Worm (Caenorhabditis elegans): ENCODE measurements around the gene nstp-3.

The nstp-3 gene

DNA sequence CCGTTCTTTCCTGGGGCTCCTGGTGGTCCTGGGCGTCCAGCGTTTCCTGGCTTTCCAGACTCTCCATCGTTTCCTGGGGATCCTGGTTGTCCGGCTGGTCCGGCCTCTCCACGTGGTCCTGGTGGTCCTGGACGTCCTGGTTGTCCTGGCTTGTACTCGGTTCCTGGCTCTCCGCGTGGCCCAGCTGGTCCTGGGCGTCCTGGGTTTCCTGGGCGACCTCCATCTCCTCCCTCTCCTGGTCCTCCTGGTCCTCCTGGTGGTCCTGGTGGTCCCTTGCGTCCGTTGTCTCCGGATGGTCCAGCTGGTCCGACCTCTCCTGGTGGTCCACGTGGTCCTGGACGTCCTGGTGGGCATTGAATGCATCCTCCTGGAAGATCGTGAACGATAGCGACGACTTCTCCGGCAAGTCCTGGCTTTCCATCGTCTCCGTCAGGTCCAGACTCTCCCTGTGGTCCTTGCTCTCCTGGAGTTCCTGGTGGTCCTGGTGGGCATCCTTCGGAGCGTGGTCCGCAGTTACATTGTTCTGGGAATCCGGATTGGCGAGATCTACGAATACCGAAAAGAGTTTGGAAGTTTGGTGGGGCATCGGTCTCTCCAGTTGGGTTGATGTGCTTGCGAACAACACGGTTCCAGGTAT lies 38.1 kb upstream of the nstp-3 start (continued):
- TF ChIP-seq dve-1 (tag; optimal IDR thresholded peaks at IDR 0.05; ENCODE audit: insufficient read depth) (no peak), saeg-2 (GFP tag; IDR thresholded peaks at IDR 0.05) (no peak), daf-8 (GFP tag; IDR thresholded peaks at IDR 0.05) (no peak), nhr-11 (tag; optimal IDR thresholded peaks at IDR 0.05) (no peak), nhr-41 (GFP tag; IDR thresholded peaks at IDR 0.05) (no peak), zip-11 (GFP tag; IDR thresholded peaks at IDR 0.05) (no peak)

DNA sequence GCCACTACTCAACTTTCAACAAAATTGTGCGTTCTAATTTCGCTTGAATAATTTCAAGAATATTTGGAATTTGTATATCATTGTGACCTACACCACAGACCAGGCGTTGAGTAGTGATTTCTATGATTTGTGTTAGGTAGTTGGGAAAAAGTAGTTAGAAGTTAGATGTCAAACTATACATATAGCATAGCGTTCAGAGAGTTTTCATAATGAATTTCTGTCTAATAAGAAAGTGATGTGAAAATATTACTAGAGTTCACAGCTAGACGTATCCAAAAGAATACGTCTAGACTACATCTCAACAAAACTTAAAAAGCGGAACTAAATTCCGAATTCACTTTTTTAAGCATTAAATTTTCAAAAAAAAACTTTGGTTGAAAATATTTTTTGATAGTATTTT lies 37.4 kb upstream of the nstp-3 start:
- TF ChIP-seq fkh-10 (GFP tag; optimal IDR thresholded peaks at IDR 0.05) (no peak), lin-13 (GFP tag; optimal IDR thresholded peaks at IDR 0.05) (peak; percentile 23), jun-1 (tag; optimal IDR thresholded peaks at IDR 0.05) (no peak), dve-1 (tag; optimal IDR thresholded peaks at IDR 0.05; ENCODE audit: insufficient read depth) (no peak), madf-5 (GFP tag; IDR thresholded peaks at IDR 0.05) (0 out of 4 replicates have a peak, but pooled peaks of 1 of the 2 experiments have one; percentile 1), zfp-3 (GFP tag; conservative IDR thresholded peaks at IDR 0.05) (peak; percentile 93)

DNA sequence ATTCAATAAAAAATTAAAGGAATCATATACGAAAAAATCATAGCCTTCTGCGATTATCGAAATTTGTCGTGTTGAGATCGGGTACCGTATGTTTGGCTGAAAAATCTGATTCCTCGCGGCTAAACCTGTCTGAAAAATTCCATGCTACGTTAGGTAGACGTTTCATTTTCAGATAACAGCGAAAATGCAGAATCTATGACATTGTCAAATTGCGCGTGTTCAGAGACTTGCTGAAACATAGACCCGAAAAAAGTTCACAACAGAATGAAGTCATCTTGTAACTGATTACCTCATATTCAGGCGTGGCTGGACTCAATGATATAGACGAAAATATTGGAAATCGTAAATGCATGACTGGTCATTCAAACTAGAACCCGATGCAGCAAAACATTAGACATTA lies 35.5 kb upstream of the nstp-3 start, which contains the start of gene srh-76:
Gene srh-76, plus strand, starts transcription at position 301 of the 400 bp plus-strand sequence.
- TF ChIP-seq egl-43 (GFP tag; IDR thresholded peaks at IDR 0.05) (no peak), ctbp-1 (GFP tag; IDR thresholded peaks at IDR 0.05) (no peak), hlh-30 (tag; optimal IDR thresholded peaks at IDR 0.05; ENCODE audit: insufficient read depth) (no peak), zfp-3 (GFP tag; conservative IDR thresholded peaks at IDR 0.05) (no peak), cey-2 (tag; optimal IDR thresholded peaks at IDR 0.05; ENCODE audit: borderline replicate concordance, insufficient read depth) (no peak), jun-1 (tag; optimal IDR thresholded peaks at IDR 0.05) (no peak), fkh-10 (GFP tag; optimal IDR thresholded peaks at IDR 0.05) (no peak), ama-1 (optimal IDR thresholded peaks at IDR 0.05) (no peak), Y5F2A.4 (GFP tag; optimal IDR thresholded peaks at IDR 0.05) (no peak), ztf-11 (tag; optimal IDR thresholded peaks at IDR 0.05) (no peak)

DNA sequence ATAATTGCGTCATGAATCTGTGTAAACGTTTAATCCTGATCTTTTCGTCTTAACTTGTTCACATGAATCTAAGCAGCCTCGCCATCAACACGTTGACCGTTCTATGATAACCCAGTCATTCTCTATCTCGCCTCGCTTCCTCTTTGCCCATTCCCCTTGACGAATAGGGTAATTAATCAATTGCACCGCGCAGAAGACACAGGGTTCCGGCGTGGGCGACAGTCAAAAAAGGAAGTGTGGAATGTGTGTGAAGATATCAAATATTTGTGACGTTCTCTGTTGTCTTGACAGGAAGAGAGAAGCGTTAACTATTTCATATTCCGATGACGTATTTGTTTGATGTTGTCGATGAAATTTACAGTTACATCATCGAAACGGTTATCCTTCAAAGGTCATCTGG lies 34.8 kb upstream of the nstp-3 start:
- TF ChIP-seq dve-1 (tag; optimal IDR thresholded peaks at IDR 0.05; ENCODE audit: insufficient read depth) = peak; percentile 19
- TF ChIP-seq aha-1 (tag) = peak; percentile 99
- no peak for TF ChIP-seq pqm-1 (tag; optimal IDR thresholded peaks at IDR 0.05)
- TF ChIP-seq mep-1 (tag; optimal IDR thresholded peaks at IDR 0.05) = no peak
- no peak for TF ChIP-seq F37D6.2 (tag; optimal IDR thresholded peaks at IDR 0.05)
- no peak for TF ChIP-seq Y5F2A.4 (GFP tag; optimal IDR thresholded peaks at IDR 0.05)
- TF ChIP-seq nhr-48 (tag; optimal IDR thresholded peaks at IDR 0.05) = peak; percentile 89
- no peak for TF ChIP-seq set-16 (GFP tag; IDR thresholded peaks at IDR 0.05)
- TF ChIP-seq hlh-30 (tag; optimal IDR thresholded peaks at IDR 0.05; ENCODE audit: insufficient read depth) = no peak
- no peak for TF ChIP-seq spr-1 (tag; optimal IDR thresholded peaks at IDR 0.05)
- TF ChIP-seq aly-2 (tag; optimal IDR thresholded peaks at IDR 0.05) = no peak
- TF ChIP-seq mdl-1 (tag; optimal IDR thresholded peaks at IDR 0.05) = peak in 1 of 2 experiments; percentile 75
- no peak for TF ChIP-seq arid-1 (GFP tag; conservative IDR thresholded peaks at IDR 0.05)
- no peak for TF ChIP-seq zfp-3 (GFP tag; conservative IDR thresholded peaks at IDR 0.05)
- TF ChIP-seq dpl-1 (GFP tag; optimal IDR thresholded peaks at IDR 0.05) = peak; percentile 18
- TF ChIP-seq hlh-11 (tag; optimal IDR thresholded peaks at IDR 0.05) = peak; percentile 78
- TF ChIP-seq attf-4 (tag; optimal IDR thresholded peaks at IDR 0.05) = no peak
- peak; percentile 85 for TF ChIP-seq nhr-28 (tag; optimal IDR thresholded peaks at IDR 0.05)
- no peak for TF ChIP-seq mes-2 (tag; optimal IDR thresholded peaks at IDR 0.05; ENCODE audit: poor library complexity, severe bottlenecking)
- TF ChIP-seq nhr-102 (tag; optimal IDR thresholded peaks at IDR 0.05) = peak; percentile 77
- no peak for TF ChIP-seq ZK337.2 (GFP tag; IDR thresholded peaks at IDR 0.05)
- no peak for TF ChIP-seq F49E8.2 (tag; optimal IDR thresholded peaks at IDR 0.05; ENCODE audit: borderline replicate concordance)
- TF ChIP-seq hmg-1.1 (GFP tag; IDR thresholded peaks at IDR 0.05) = no peak
- TF ChIP-seq egl-43 (GFP tag; IDR thresholded peaks at IDR 0.05) = no peak
- TF ChIP-seq nhr-42 (GFP tag; IDR thresholded peaks at IDR 0.05) = no peak
- no peak for TF ChIP-seq ceh-82 (tag; optimal IDR thresholded peaks at IDR 0.05)
- TF ChIP-seq ceh-28 (tag; optimal IDR thresholded peaks at IDR 0.05) = no peak
- TF ChIP-seq ztf-11 (tag; optimal IDR thresholded peaks at IDR 0.05) = no peak
- TF ChIP-seq jun-1 (tag; optimal IDR thresholded peaks at IDR 0.05) = no peak
- peak; percentile 49 for TF ChIP-seq ama-1 (optimal IDR thresholded peaks at IDR 0.05)
- peak; percentile 77 for TF ChIP-seq cey-2 (tag; optimal IDR thresholded peaks at IDR 0.05; ENCODE audit: borderline replicate concordance, insufficient read depth)
- TF ChIP-seq daf-12 (tag; optimal IDR thresholded peaks at IDR 0.05) = no peak
- TF ChIP-seq lin-15B (tag; optimal IDR thresholded peaks at IDR 0.05) = no peak
- TF ChIP-seq mxl-3 (GFP tag; optimal IDR thresholded peaks at IDR 0.05) = peak; percentile 99

Data from whole organism, L4 larva.